Worm (Caenorhabditis elegans) whole organism, early embryonic: ENCODE results near the gene nsph-4.3.

ENCODE experiments used
- F13C5.2 ChIP-seq: sonication (generic microtip); optimal IDR thresholded peaks from 2 replicates; lab custom pipeline; 2017; ENCODE audit warnings: mild to moderate bottlenecking, missing genetic modification characterization, inconsistent platforms, missing compliant biosample characterization
- ama-1 ChIP-seq: fragments of 150-350 bp; optimal IDR thresholded peaks from 2 replicates; lab custom pipeline; 2014
- ceh-36 ChIP-seq: sonication (generic microtip); optimal IDR thresholded peaks from 2 replicates; lab custom pipeline; 2016; ENCODE audit warnings: missing genetic modification characterization, inconsistent platforms, missing compliant biosample characterization
- flt-1 ChIP-seq: fragments of 200-800 bp; sonication (Bioruptor generic); IDR thresholded peaks from 2 replicates; pipeline ENCODE4 v1.3.6; 2022; ENCODE audit warnings: missing genetic modification characterization, missing compliant biosample characterization
- hnd-1 ChIP-seq: sonication (generic microtip); optimal IDR thresholded peaks from 2 replicates; lab custom pipeline; 2016; ENCODE audit warnings: missing genetic modification characterization, missing compliant biosample characterization
- pes-1 ChIP-seq: fragments of 200-800 bp; sonication (Bioruptor generic); IDR thresholded peaks from 2 replicates; pipeline ENCODE4 v1.3.6; 2022; ENCODE audit warnings: missing genetic modification reagents, missing genetic modification characterization, missing compliant biosample characterization
- scrt-1 ChIP-seq: fragments of 200-800 bp; sonication (Bioruptor generic); IDR thresholded peaks from 2 replicates; pipeline ENCODE4 v1.3.6; 2022; ENCODE audit warnings: missing genetic modification characterization, missing compliant biosample characterization
- tra-4 ChIP-seq: sonication (generic microtip); optimal IDR thresholded peaks from 2 replicates; lab custom pipeline; 2017; ENCODE audit warnings: missing genetic modification characterization, missing compliant biosample characterization

- TF ChIP-seq ama-1 (lab: Kevin White, UChicago) = no peak
- no peak for TF ChIP-seq scrt-1 (GFP tag; lab: Robert Waterston, UW)
- no peak for TF ChIP-seq flt-1 (GFP tag; lab: Robert Waterston, UW)
- no peak for TF ChIP-seq pes-1 (GFP tag; lab: Robert Waterston, UW)
- TF ChIP-seq tra-4 (tag; lab: Kevin White, UChicago) = no peak
- no peak for TF ChIP-seq hnd-1
- no peak for TF ChIP-seq ceh-36 (tag; lab: Kevin White, UChicago)
- TF ChIP-seq F13C5.2 (tag; lab: Kevin White, UChicago) = no peak
Measured at ce11 chrIII:7588214-7588613, 20.9 kb downstream of the nsph-4.3 start, which contains the start of gene R13A5.15.
